Worm (Caenorhabditis elegans) whole organism, L1 larva: ENCODE data around the gene ceeh-2.

Experiments
- C04F5.9 ChIP-seq: sonication (generic microtip); optimal IDR thresholded peaks from 2 replicates; lab custom pipeline; 2016; ENCODE audit warnings: missing genetic modification characterization, missing compliant biosample characterization
- F16B12.6 ChIP-seq: fragments of 150-350 bp; optimal IDR thresholded peaks from 2 replicates; lab custom pipeline; 2014; ENCODE audit warnings: missing biosample characterization, missing genetic modification characterization
- Y116A8C.19 ChIP-seq: sonication (generic microtip); optimal IDR thresholded peaks from 2 replicates; lab custom pipeline; 2016; ENCODE audit warnings: missing compliant biosample characterization, missing genetic modification characterization, borderline replicate concordance
- ama-1 ChIP-seq: fragments of 150-350 bp; optimal IDR thresholded peaks from 2 replicates; lab custom pipeline; 2014
- blmp-1 ChIP-seq: fragments of 150-350 bp; optimal IDR thresholded peaks from 2 replicates; lab custom pipeline; 2014; ENCODE audit warnings: missing biosample characterization, missing genetic modification characterization
- ceh-88 ChIP-seq: fragments of 200-800 bp; sonication (Bioruptor generic); IDR thresholded peaks from 2 replicates; pipeline ENCODE4 v1.3.6; 2022; ENCODE audit warnings: missing genetic modification characterization, missing compliant biosample characterization
- ceh-90 ChIP-seq: sonication (generic microtip); optimal IDR thresholded peaks from 2 replicates; lab custom pipeline; 2016; ENCODE audit warnings: missing genetic modification characterization, missing compliant biosample characterization
- ces-1 ChIP-seq: fragments of 150-350 bp; optimal IDR thresholded peaks from 2 replicates; lab custom pipeline; 2014; ENCODE audit warnings: missing biosample characterization, missing genetic modification reagents, missing genetic modification characterization
- efl-3 ChIP-seq: fragments of 200-800 bp; sonication (Bioruptor generic); optimal IDR thresholded peaks from 2 replicates; lab custom pipeline; 2018; ENCODE audit warnings: mild to moderate bottlenecking, missing genetic modification characterization, missing compliant biosample characterization
- egl-13 ChIP-seq: sonication (generic microtip); optimal IDR thresholded peaks from 2 replicates; lab custom pipeline; 2016; ENCODE audit warnings: missing genotype, missing genetic modification reagents, missing genetic modification characterization, missing compliant biosample characterization
- egl-27 ChIP-seq, 2 experiments: fragments of 150-350 bp in 1 of 2; sonication (generic microtip); optimal IDR thresholded peaks; 3 replicates each; lab custom pipeline; 2017 to 2018; ENCODE audit warnings: missing biosample characterization in 2 of 2, missing genetic modification characterization in 2 of 2, missing genetic modification reagents in 2 of 2
- elt-3 ChIP-seq, 6 experiments: fragments of 150-350 bp in 1 of 6; sonication (generic microtip); optimal IDR thresholded peaks; 2 replicates each; lab custom pipeline; 2017 to 2018; ENCODE audit warnings: missing biosample characterization in 6 of 6, missing genetic modification characterization in 6 of 6, inconsistent platforms in 1 of 6
- ets-5 ChIP-seq: fragments of 200-800 bp; sonication (Bioruptor generic); IDR thresholded peaks from 2 replicates; pipeline ENCODE4 v1.3.6; 2022; ENCODE audit warnings: missing genetic modification characterization, missing compliant biosample characterization
- fkh-10 ChIP-seq: sonication (generic microtip); optimal IDR thresholded peaks from 2 replicates; lab custom pipeline; 2017; ENCODE audit warnings: missing biosample characterization, missing genetic modification reagents, missing genetic modification characterization
- fkh-4 ChIP-seq: sonication (generic microtip); optimal IDR thresholded peaks from 2 replicates; lab custom pipeline; 2016; ENCODE audit warnings: missing compliant biosample characterization, missing genetic modification characterization, borderline replicate concordance
- fos-1 ChIP-seq: fragments of 150-350 bp; optimal IDR thresholded peaks from 2 replicates; lab custom pipeline; 2014; ENCODE audit warnings: missing biosample characterization, missing genetic modification characterization
- grh-1 ChIP-seq: fragments of 200-800 bp; sonication (Bioruptor generic); IDR thresholded peaks from 2 replicates; pipeline ENCODE4 v1.3.6; 2022; ENCODE audit warnings: missing genetic modification reagents, missing genetic modification characterization, missing compliant biosample characterization
- hlh-17 ChIP-seq: fragments of 200-800 bp; sonication (Bioruptor generic); optimal IDR thresholded peaks from 2 replicates; lab custom pipeline; 2018; ENCODE audit warnings: missing genetic modification characterization, mild to moderate bottlenecking, missing compliant biosample characterization, moderate library complexity, borderline replicate concordance
- hpl-2 ChIP-seq: fragments of 150-350 bp; optimal IDR thresholded peaks from 2 replicates; lab custom pipeline; 2014; ENCODE audit warnings: missing biosample characterization, missing genetic modification reagents, missing genetic modification characterization
- isw-1 ChIP-seq: fragments of 200-800 bp; sonication (Bioruptor generic); IDR thresholded peaks from 2 replicates; pipeline ENCODE4 v1.3.6; 2022; ENCODE audit warnings: missing genetic modification characterization, missing compliant biosample characterization
- lin-13 ChIP-seq: fragments of 150-350 bp; optimal IDR thresholded peaks from 2 replicates; lab custom pipeline; 2014; ENCODE audit warnings: missing biosample characterization, missing genetic modification reagents, missing genetic modification characterization
- lin-14 ChIP-seq: fragments of 200-800 bp; sonication (Bioruptor generic); optimal IDR thresholded peaks from 2 replicates; lab custom pipeline; 2018; ENCODE audit warnings: mild to moderate bottlenecking, missing genetic modification characterization, moderate library complexity, missing compliant biosample characterization
- lin-15B ChIP-seq: fragments of 150-350 bp; sonication (generic microtip); optimal IDR thresholded peaks from 3 replicates; lab custom pipeline; 2014; ENCODE audit warnings: missing biosample characterization, missing genetic modification characterization
- lin-35 ChIP-seq, 2 experiments: fragments of 150-350 bp; optimal IDR thresholded peaks; 2 replicates each; lab custom pipeline; 2014; ENCODE audit warnings: missing biosample characterization in 2 of 2, missing genetic modification characterization in 2 of 2, missing genetic modification reagents in 2 of 2
- lin-39 ChIP-seq: fragments of 150-350 bp; optimal IDR thresholded peaks from 2 replicates; lab custom pipeline; 2014; ENCODE audit warnings: missing biosample characterization, missing genetic modification reagents, missing genetic modification characterization
- lir-3 ChIP-seq: sonication (generic microtip); optimal IDR thresholded peaks from 2 replicates; lab custom pipeline; 2016; ENCODE audit warnings: mild to moderate bottlenecking, missing genetic modification characterization, moderate library complexity, missing compliant biosample characterization; ENCODE audit not compliant: poor library complexity
- lsy-2 ChIP-seq, 2 experiments: fragments of 150-350 bp; optimal IDR thresholded peaks; 2 replicates each; lab custom pipeline; 2014; ENCODE audit warnings: missing biosample characterization in 2 of 2, missing genetic modification characterization in 2 of 2
- mab-9 ChIP-seq: fragments of 200-800 bp; sonication (Bioruptor generic); IDR thresholded peaks from 2 replicates; pipeline ENCODE4 v1.3.6; 2022; ENCODE audit warnings: missing genetic modification reagents, missing genetic modification characterization, missing compliant biosample characterization
- mef-2 ChIP-seq: fragments of 150-350 bp; optimal IDR thresholded peaks from 2 replicates; lab custom pipeline; 2014; ENCODE audit warnings: missing biosample characterization, missing genetic modification characterization
- mep-1 ChIP-seq: fragments of 150-350 bp; optimal IDR thresholded peaks from 2 replicates; lab custom pipeline; 2014; ENCODE audit warnings: missing biosample characterization, missing genetic modification characterization
- nhr-11 ChIP-seq: fragments of 150-350 bp; optimal IDR thresholded peaks from 2 replicates; lab custom pipeline; 2014; ENCODE audit warnings: missing biosample characterization, missing genetic modification characterization
- nhr-237 ChIP-seq: fragments of 150-350 bp; optimal IDR thresholded peaks from 2 replicates; lab custom pipeline; 2014; ENCODE audit warnings: missing biosample characterization, missing genetic modification characterization
- nhr-47 ChIP-seq: sonication (generic microtip); optimal IDR thresholded peaks from 2 replicates; lab custom pipeline; 2016; ENCODE audit warnings: mild to moderate bottlenecking, missing genetic modification characterization, moderate library complexity, missing compliant biosample characterization
- nhr-71 ChIP-seq: sonication (generic microtip); optimal IDR thresholded peaks from 2 replicates; lab custom pipeline; 2016; ENCODE audit warnings: mild to moderate bottlenecking, missing genetic modification characterization, moderate library complexity, missing compliant biosample characterization
- nhr-76 ChIP-seq: sonication (generic microtip); optimal IDR thresholded peaks from 2 replicates; lab custom pipeline; 2017; ENCODE audit warnings: missing biosample characterization, missing genetic modification characterization
- nhr-77 ChIP-seq: fragments of 150-350 bp; optimal IDR thresholded peaks from 2 replicates; lab custom pipeline; 2014; ENCODE audit warnings: missing biosample characterization, missing genetic modification characterization
- nhr-85 ChIP-seq: sonication (generic microtip); peaks from one replicate; lab custom pipeline; 2016; ENCODE audit warnings: missing genetic modification characterization, inconsistent platforms, missing compliant biosample characterization
- nhr-90 ChIP-seq: sonication (generic microtip); optimal IDR thresholded peaks from 2 replicates; lab custom pipeline; 2016; ENCODE audit warnings: mild to moderate bottlenecking, missing genetic modification characterization, missing compliant biosample characterization; ENCODE audit not compliant: poor library complexity
- pag-3 ChIP-seq: sonication (generic microtip); optimal IDR thresholded peaks from 2 replicates; lab custom pipeline; 2017; ENCODE audit warnings: missing genetic modification characterization, mild to moderate bottlenecking, missing compliant biosample characterization, antibody characterized with exemption, borderline replicate concordance; ENCODE audit not compliant: insufficient read depth
- pqm-1 ChIP-seq: sonication (generic microtip); optimal IDR thresholded peaks from 3 replicates; lab custom pipeline; 2017; ENCODE audit warnings: missing biosample characterization, missing genetic modification characterization
- rnt-1 ChIP-seq: sonication (generic microtip); optimal IDR thresholded peaks from 2 replicates; lab custom pipeline; 2016; ENCODE audit warnings: mild to moderate bottlenecking, missing genetic modification characterization, moderate library complexity, missing compliant biosample characterization
- sptf-1 ChIP-seq: fragments of 150-350 bp; optimal IDR thresholded peaks from 2 replicates; lab custom pipeline; 2014; ENCODE audit warnings: missing biosample characterization, missing genetic modification characterization
- swsn-7 ChIP-seq: sonication (generic microtip); optimal IDR thresholded peaks from 2 replicates; lab custom pipeline; 2016; ENCODE audit warnings: missing genetic modification characterization, missing compliant biosample characterization
- unc-30 ChIP-seq: sonication (generic microtip); optimal IDR thresholded peaks from 2 replicates; lab custom pipeline; 2017; ENCODE audit warnings: missing biosample characterization, missing genetic modification characterization
- unc-62 ChIP-seq: fragments of 150-350 bp; optimal IDR thresholded peaks from 2 replicates; lab custom pipeline; 2014; ENCODE audit warnings: missing biosample characterization, missing genetic modification reagents, missing genetic modification characterization
- unc-86 ChIP-seq: sonication (generic microtip); optimal IDR thresholded peaks from 2 replicates; lab custom pipeline; 2016; ENCODE audit warnings: missing genetic modification characterization, missing compliant biosample characterization
- xbp-1 ChIP-seq: sonication (generic microtip); optimal IDR thresholded peaks from 2 replicates; lab custom pipeline; 2016; ENCODE audit warnings: missing genetic modification characterization, missing compliant biosample characterization
- zag-1 ChIP-seq: fragments of 150-350 bp; optimal IDR thresholded peaks from 2 replicates; lab custom pipeline; 2014; ENCODE audit warnings: missing biosample characterization, missing genetic modification characterization
- zip-4 ChIP-seq: fragments of 200-800 bp; sonication (Bioruptor generic); optimal IDR thresholded peaks from 2 replicates; lab custom pipeline; 2018; ENCODE audit warnings: mild to moderate bottlenecking, missing genetic modification characterization, moderate library complexity, missing compliant biosample characterization
- ztf-4 ChIP-seq: fragments of 150-350 bp; optimal IDR thresholded peaks from 2 replicates; lab custom pipeline; 2014; ENCODE audit warnings: missing biosample characterization, missing genetic modification characterization

ceeh-2 gene

DNA sequence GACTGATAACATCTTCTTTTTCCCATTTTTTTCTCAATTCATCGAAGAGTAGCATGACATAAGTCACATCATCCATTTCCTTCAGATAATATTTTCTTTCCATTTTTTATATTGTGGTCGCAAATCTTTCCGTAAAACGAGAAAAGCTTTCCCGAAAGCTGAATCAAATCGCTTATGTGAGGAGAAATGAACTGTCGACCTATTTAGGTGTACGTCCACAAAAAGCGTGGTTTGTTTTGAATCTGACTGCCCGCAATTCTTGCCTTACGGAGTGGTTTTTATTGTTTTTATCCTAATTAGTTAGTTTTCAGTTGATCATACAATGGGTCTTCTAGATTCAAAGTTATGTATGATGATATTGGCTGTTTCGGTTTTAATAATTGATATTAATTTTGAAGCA lies 535 bp upstream of the ceeh-2 start, which contains the start of gene ttll-15:
Gene ttll-15, plus strand, starts transcription at position 301 of the 400 bp plus-strand sequence.
- TF ChIP-seq blmp-1 (tag; lab: Kevin White, UChicago) = peak; percentile 49
- no peak for TF ChIP-seq ceh-90 (tag; lab: Kevin White, UChicago)

DNA sequence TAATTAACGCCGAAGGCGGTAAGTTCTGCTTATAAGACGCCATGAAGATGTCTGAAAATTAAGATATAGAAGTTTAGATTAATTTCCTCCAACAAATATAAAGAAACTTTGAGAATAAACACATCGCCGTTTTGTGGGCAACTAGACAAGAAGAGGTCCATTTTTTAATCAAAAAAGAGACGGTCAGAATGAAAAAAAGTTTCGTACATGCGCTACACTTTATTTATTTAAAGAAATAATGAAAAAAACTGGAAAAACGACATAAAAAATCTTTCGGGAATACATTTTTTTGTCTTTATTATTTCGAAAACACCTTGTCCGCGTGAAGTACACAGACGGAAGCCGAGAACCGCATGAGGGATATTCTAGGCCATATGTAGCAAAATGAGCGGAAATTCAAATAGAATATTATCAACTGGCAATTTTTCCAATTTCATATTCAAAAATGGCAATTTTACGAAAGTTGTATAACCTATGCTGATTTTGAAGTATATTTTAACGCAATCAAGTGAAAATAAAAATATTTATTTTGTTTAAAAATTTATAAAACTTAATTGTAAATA lies 1.8 kb downstream of the ceeh-2 start, which contains the start of gene sluh-7:
Gene sluh-7, minus strand, starts transcription at position 51 of the 563 bp plus-strand sequence.
- no peak for TF ChIP-seq sptf-1 (tag; lab: Kevin White, UChicago)
- peak; percentile 22 for TF ChIP-seq unc-30 (tag; lab: Kevin White, UChicago)
- TF ChIP-seq F16B12.6 (tag; lab: Kevin White, UChicago) = peak; percentile 6
- peak; percentile 28 for TF ChIP-seq nhr-11 (tag; lab: Kevin White, UChicago)
- peak; percentile 41 for TF ChIP-seq nhr-237 (tag; lab: Kevin White, UChicago)
- peak; percentile 76 for TF ChIP-seq mab-9 (GFP tag; lab: Robert Waterston, UW)
- peak; percentile 82 for TF ChIP-seq isw-1 (GFP tag; lab: Robert Waterston, UW)
- peak; percentile 79 for TF ChIP-seq lin-15B
- peak; percentile 93 for TF ChIP-seq mep-1 (tag; lab: Kevin White, UChicago)
- TF ChIP-seq zip-4 = peak; percentile 20
- no peak for TF ChIP-seq ces-1 (GFP tag; lab: Kevin White, UChicago)
- TF ChIP-seq fos-1 (tag; lab: Kevin White, UChicago) = peak; percentile 44
- peak in 2 of 6 experiments; percentile 54 to 71 for TF ChIP-seq elt-3 (tag; optimal IDR thresholded peaks at IDR 0.05; lab: Kevin White, UChicago)
- TF ChIP-seq lir-3 (tag; lab: Kevin White, UChicago) = peak; percentile 97
- TF ChIP-seq lin-14 (GFP tag; lab: Kevin White, UChicago) = peak; percentile 81
- peak; percentile 65 for TF ChIP-seq lin-39 (tag; lab: Kevin White, UChicago)
- peak; percentile 82 to 84 for TF ChIP-seq lsy-2 (tag; optimal IDR thresholded peaks at IDR 0.05; lab: Kevin White, UChicago)
- TF ChIP-seq lin-35 (GFP tag; optimal IDR thresholded peaks at IDR 0.05; lab: Kevin White, UChicago) = peak; percentile 94 to 97
- peak; percentile 84 for TF ChIP-seq swsn-7 (tag; lab: Kevin White, UChicago)
- no peak for TF ChIP-seq pqm-1 (tag; lab: Kevin White, UChicago)
- peak; percentile 38 for TF ChIP-seq nhr-77 (tag; lab: Kevin White, UChicago)
- no peak for TF ChIP-seq fkh-10 (GFP tag; lab: Kevin White, UChicago)
- peak; percentile 79 for TF ChIP-seq C04F5.9 (tag; lab: Kevin White, UChicago)
- peak; percentile 72 for TF ChIP-seq lin-13 (GFP tag; lab: Kevin White, UChicago)
- TF ChIP-seq nhr-76 = no peak
- TF ChIP-seq hpl-2 (GFP tag; lab: Kevin White, UChicago) = no peak
- TF ChIP-seq nhr-47 = peak; percentile 93
- peak; percentile 97 for TF ChIP-seq nhr-90 (tag; lab: Kevin White, UChicago)
- peak; percentile 99 for TF ChIP-seq rnt-1
- TF ChIP-seq unc-62 (GFP tag; lab: Kevin White, UChicago) = no peak
- TF ChIP-seq fkh-4 = peak; percentile 95
- TF ChIP-seq ztf-4 (tag; lab: Kevin White, UChicago) = no peak
- TF ChIP-seq efl-3 (GFP tag; lab: Kevin White, UChicago) = peak; percentile 11
- TF ChIP-seq mef-2 (tag; lab: Kevin White, UChicago) = peak; percentile 12
- no peak for TF ChIP-seq ets-5
- no peak for TF ChIP-seq zag-1 (tag; lab: Kevin White, UChicago)
- peak; percentile 91 for TF ChIP-seq egl-13 (tag; lab: Kevin White, UChicago)
- TF ChIP-seq nhr-85 (tag; lab: Kevin White, UChicago) = peak; percentile 95
- peak; percentile 82 for TF ChIP-seq unc-86 (tag; lab: Kevin White, UChicago)
- no peak for TF ChIP-seq hlh-17 (GFP tag; lab: Kevin White, UChicago)
- TF ChIP-seq pag-3 (tag; lab: Kevin White, UChicago) = no peak
- TF ChIP-seq Y116A8C.19 = peak; percentile 77
- TF ChIP-seq nhr-71 = peak; percentile 94
- TF ChIP-seq grh-1 = peak; percentile 67
- no peak for TF ChIP-seq egl-27 (tag; optimal IDR thresholded peaks at IDR 0.05; lab: Kevin White, UChicago)
- TF ChIP-seq ama-1 (lab: Kevin White, UChicago) = no peak
- peak; percentile 69 for TF ChIP-seq ceh-88 (GFP tag; lab: Robert Waterston, UW)
- TF ChIP-seq xbp-1 (tag; lab: Kevin White, UChicago) = peak; percentile 89
